Worm (Caenorhabditis elegans) whole organism, L1 larva: ENCODE data around the gene let-716.

ENCODE experiments used
- C04F5.9 ChIP-seq: sonication (generic microtip); optimal IDR thresholded peaks from 2 replicates; lab custom pipeline; 2016; ENCODE audit warnings: missing genetic modification characterization, missing compliant biosample characterization
- C16A3.4 ChIP-seq: fragments of 150-350 bp; optimal IDR thresholded peaks from 2 replicates; lab custom pipeline; 2014; ENCODE audit warnings: missing biosample characterization, missing genetic modification characterization
- ama-1 ChIP-seq: fragments of 150-350 bp; optimal IDR thresholded peaks from 2 replicates; lab custom pipeline; 2014
- blmp-1 ChIP-seq: fragments of 150-350 bp; optimal IDR thresholded peaks from 2 replicates; lab custom pipeline; 2014; ENCODE audit warnings: missing biosample characterization, missing genetic modification characterization
- ceh-88 ChIP-seq: fragments of 200-800 bp; sonication (Bioruptor generic); IDR thresholded peaks from 2 replicates; pipeline ENCODE4 v1.3.6; 2022; ENCODE audit warnings: missing genetic modification characterization, missing compliant biosample characterization
- ceh-90 ChIP-seq: sonication (generic microtip); optimal IDR thresholded peaks from 2 replicates; lab custom pipeline; 2016; ENCODE audit warnings: missing genetic modification characterization, missing compliant biosample characterization
- dpl-1 ChIP-seq, 3 experiments: fragments of 150-350 bp in 2 of 3; sonication (generic microtip) in 1 of 3; optimal IDR thresholded peaks; 2 replicates each; lab custom pipeline; 2014 to 2017; ENCODE audit warnings: missing biosample characterization in 3 of 3, missing genetic modification characterization in 3 of 3, missing genetic modification reagents in 3 of 3
- efl-1 ChIP-seq, 4 experiments: fragments of 150-350 bp; optimal IDR thresholded peaks in 3 of 4; peaks in 1 of 4; 1 replicate in 1 of 4; 2 replicates in 3 of 4; lab custom pipeline; 2014; ENCODE audit warnings: missing biosample characterization in 2 of 4, missing genetic modification characterization in 2 of 4, missing genetic modification reagents in 2 of 4
- egl-13 ChIP-seq: sonication (generic microtip); optimal IDR thresholded peaks from 2 replicates; lab custom pipeline; 2016; ENCODE audit warnings: missing genotype, missing genetic modification reagents, missing genetic modification characterization, missing compliant biosample characterization
- egl-27 ChIP-seq, 2 experiments: fragments of 150-350 bp in 1 of 2; sonication (generic microtip); optimal IDR thresholded peaks; 3 replicates each; lab custom pipeline; 2017 to 2018; ENCODE audit warnings: missing biosample characterization in 2 of 2, missing genetic modification characterization in 2 of 2, missing genetic modification reagents in 2 of 2
- ets-5 ChIP-seq: fragments of 200-800 bp; sonication (Bioruptor generic); IDR thresholded peaks from 2 replicates; pipeline ENCODE4 v1.3.6; 2022; ENCODE audit warnings: missing genetic modification characterization, missing compliant biosample characterization
- fkh-10 ChIP-seq: sonication (generic microtip); optimal IDR thresholded peaks from 2 replicates; lab custom pipeline; 2017; ENCODE audit warnings: missing biosample characterization, missing genetic modification reagents, missing genetic modification characterization
- grh-1 ChIP-seq: fragments of 200-800 bp; sonication (Bioruptor generic); IDR thresholded peaks from 2 replicates; pipeline ENCODE4 v1.3.6; 2022; ENCODE audit warnings: missing genetic modification reagents, missing genetic modification characterization, missing compliant biosample characterization
- hpl-2 ChIP-seq: fragments of 150-350 bp; optimal IDR thresholded peaks from 2 replicates; lab custom pipeline; 2014; ENCODE audit warnings: missing biosample characterization, missing genetic modification reagents, missing genetic modification characterization
- irx-1 ChIP-seq: sonication (generic microtip); optimal IDR thresholded peaks from 2 replicates; lab custom pipeline; 2016; ENCODE audit warnings: missing genetic modification characterization, missing compliant biosample characterization
- isw-1 ChIP-seq: fragments of 200-800 bp; sonication (Bioruptor generic); IDR thresholded peaks from 2 replicates; pipeline ENCODE4 v1.3.6; 2022; ENCODE audit warnings: missing genetic modification characterization, missing compliant biosample characterization
- jun-1 ChIP-seq: fragments of 150-350 bp; optimal IDR thresholded peaks from 2 replicates; lab custom pipeline; 2014; ENCODE audit warnings: missing biosample characterization, missing genetic modification reagents, missing genetic modification characterization
- lin-14 ChIP-seq: fragments of 200-800 bp; sonication (Bioruptor generic); optimal IDR thresholded peaks from 2 replicates; lab custom pipeline; 2018; ENCODE audit warnings: mild to moderate bottlenecking, missing genetic modification characterization, moderate library complexity, missing compliant biosample characterization
- lin-15B ChIP-seq: fragments of 150-350 bp; sonication (generic microtip); optimal IDR thresholded peaks from 3 replicates; lab custom pipeline; 2014; ENCODE audit warnings: missing biosample characterization, missing genetic modification characterization
- lin-35 ChIP-seq, 2 experiments: fragments of 150-350 bp; optimal IDR thresholded peaks; 2 replicates each; lab custom pipeline; 2014; ENCODE audit warnings: missing biosample characterization in 2 of 2, missing genetic modification characterization in 2 of 2, missing genetic modification reagents in 2 of 2
- lin-39 ChIP-seq: fragments of 150-350 bp; optimal IDR thresholded peaks from 2 replicates; lab custom pipeline; 2014; ENCODE audit warnings: missing biosample characterization, missing genetic modification reagents, missing genetic modification characterization
- lir-3 ChIP-seq: sonication (generic microtip); optimal IDR thresholded peaks from 2 replicates; lab custom pipeline; 2016; ENCODE audit warnings: mild to moderate bottlenecking, missing genetic modification characterization, moderate library complexity, missing compliant biosample characterization; ENCODE audit not compliant: poor library complexity
- lsy-2 ChIP-seq, 2 experiments: fragments of 150-350 bp; optimal IDR thresholded peaks; 2 replicates each; lab custom pipeline; 2014; ENCODE audit warnings: missing biosample characterization in 2 of 2, missing genetic modification characterization in 2 of 2
- mab-9 ChIP-seq: fragments of 200-800 bp; sonication (Bioruptor generic); IDR thresholded peaks from 2 replicates; pipeline ENCODE4 v1.3.6; 2022; ENCODE audit warnings: missing genetic modification reagents, missing genetic modification characterization, missing compliant biosample characterization
- mep-1 ChIP-seq: fragments of 150-350 bp; optimal IDR thresholded peaks from 2 replicates; lab custom pipeline; 2014; ENCODE audit warnings: missing biosample characterization, missing genetic modification characterization
- nhr-11 ChIP-seq: fragments of 150-350 bp; optimal IDR thresholded peaks from 2 replicates; lab custom pipeline; 2014; ENCODE audit warnings: missing biosample characterization, missing genetic modification characterization
- nhr-12 ChIP-seq: sonication (generic microtip); optimal IDR thresholded peaks from 2 replicates; lab custom pipeline; 2017; ENCODE audit warnings: missing biosample characterization, missing genetic modification characterization
- nhr-19 ChIP-seq: fragments of 200-800 bp; sonication (Bioruptor generic); conservative IDR thresholded peaks from 2 replicates; pipeline ENCODE4 v1.3.6; 2022; ENCODE audit warnings: missing genetic modification characterization, missing compliant biosample characterization
- nhr-20 ChIP-seq: sonication (generic microtip); optimal IDR thresholded peaks from 2 replicates; lab custom pipeline; 2016; ENCODE audit warnings: mild to moderate bottlenecking, missing genetic modification characterization, missing compliant biosample characterization
- nhr-237 ChIP-seq: fragments of 150-350 bp; optimal IDR thresholded peaks from 2 replicates; lab custom pipeline; 2014; ENCODE audit warnings: missing biosample characterization, missing genetic modification characterization
- nhr-71 ChIP-seq: sonication (generic microtip); optimal IDR thresholded peaks from 2 replicates; lab custom pipeline; 2016; ENCODE audit warnings: mild to moderate bottlenecking, missing genetic modification characterization, moderate library complexity, missing compliant biosample characterization
- nhr-84 ChIP-seq: sonication (generic microtip); optimal IDR thresholded peaks from 2 replicates; lab custom pipeline; 2017; ENCODE audit warnings: missing biosample characterization, missing genetic modification characterization
- pax-3 ChIP-seq: fragments of 200-800 bp; sonication (Bioruptor generic); optimal IDR thresholded peaks from 2 replicates; lab custom pipeline; 2018; ENCODE audit warnings: mild to moderate bottlenecking, missing genetic modification characterization, moderate library complexity, missing compliant biosample characterization
- rnt-1 ChIP-seq: sonication (generic microtip); optimal IDR thresholded peaks from 2 replicates; lab custom pipeline; 2016; ENCODE audit warnings: mild to moderate bottlenecking, missing genetic modification characterization, moderate library complexity, missing compliant biosample characterization
- snu-23 ChIP-seq: sonication (generic microtip); optimal IDR thresholded peaks from 2 replicates; lab custom pipeline; 2016; ENCODE audit warnings: missing genetic modification characterization, missing compliant biosample characterization
- sox-4 ChIP-seq: sonication (generic microtip); optimal IDR thresholded peaks from 2 replicates; lab custom pipeline; 2016; ENCODE audit warnings: missing genetic modification characterization, missing compliant biosample characterization
- sup-37 ChIP-seq: fragments of 200-800 bp; sonication (Bioruptor generic); optimal IDR thresholded peaks from 2 replicates; lab custom pipeline; 2018; ENCODE audit warnings: mild to moderate bottlenecking, missing genetic modification characterization, missing compliant biosample characterization
- swsn-7 ChIP-seq: sonication (generic microtip); optimal IDR thresholded peaks from 2 replicates; lab custom pipeline; 2016; ENCODE audit warnings: missing genetic modification characterization, missing compliant biosample characterization
- tbx-2 ChIP-seq: sonication (generic microtip); optimal IDR thresholded peaks from 2 replicates; lab custom pipeline; 2016; ENCODE audit warnings: missing genetic modification characterization, missing compliant biosample characterization
- tlp-1 ChIP-seq: fragments of 150-350 bp; optimal IDR thresholded peaks from 2 replicates; lab custom pipeline; 2014; ENCODE audit warnings: missing biosample characterization, missing genetic modification characterization
- unc-130 ChIP-seq: fragments of 150-350 bp; optimal IDR thresholded peaks from 2 replicates; lab custom pipeline; 2017; ENCODE audit warnings: missing biosample characterization, missing genetic modification characterization, inconsistent platforms
- unc-30 ChIP-seq: sonication (generic microtip); optimal IDR thresholded peaks from 2 replicates; lab custom pipeline; 2017; ENCODE audit warnings: missing biosample characterization, missing genetic modification characterization
- unc-62 ChIP-seq: fragments of 150-350 bp; optimal IDR thresholded peaks from 2 replicates; lab custom pipeline; 2014; ENCODE audit warnings: missing biosample characterization, missing genetic modification reagents, missing genetic modification characterization
- unc-86 ChIP-seq: sonication (generic microtip); optimal IDR thresholded peaks from 2 replicates; lab custom pipeline; 2016; ENCODE audit warnings: missing genetic modification characterization, missing compliant biosample characterization
- vab-15 ChIP-seq: sonication (generic microtip); optimal IDR thresholded peaks from 2 replicates; lab custom pipeline; 2017; ENCODE audit warnings: missing genotype, mild to moderate bottlenecking, missing genetic modification characterization, missing compliant biosample characterization
- xbp-1 ChIP-seq: sonication (generic microtip); optimal IDR thresholded peaks from 2 replicates; lab custom pipeline; 2016; ENCODE audit warnings: missing genetic modification characterization, missing compliant biosample characterization
- zag-1 ChIP-seq: fragments of 150-350 bp; optimal IDR thresholded peaks from 2 replicates; lab custom pipeline; 2014; ENCODE audit warnings: missing biosample characterization, missing genetic modification characterization
- ztf-11 ChIP-seq, 2 experiments: sonication (generic microtip); optimal IDR thresholded peaks; 2 replicates each; lab custom pipeline; 2016 to 2017; ENCODE audit warnings: missing genetic modification characterization in 2 of 2, missing biosample characterization in 1 of 2, missing compliant biosample characterization in 1 of 2

The let-716 gene

ce11 chrIII:6398124-6398523 lies 14.8 kb downstream of the let-716 start:
- peak; percentile 69 for TF ChIP-seq rnt-1
- no peak for TF ChIP-seq ceh-88 (GFP tag; lab: Robert Waterston, UW)
- no peak for TF ChIP-seq isw-1 (GFP tag; lab: Robert Waterston, UW)
- peak; percentile 54 for TF ChIP-seq lin-39 (tag; lab: Kevin White, UChicago)
- TF ChIP-seq pax-3 (tag; lab: Kevin White, UChicago): no peak
- TF ChIP-seq nhr-71 (tag; lab: Kevin White, UChicago): peak; percentile 89
- TF ChIP-seq tlp-1 (tag; lab: Kevin White, UChicago): no peak
- peak; percentile 57 for TF ChIP-seq lin-14
- peak; percentile 40 for TF ChIP-seq snu-23 (GFP tag; lab: Kevin White, UChicago)
- TF ChIP-seq vab-15: no peak
- TF ChIP-seq nhr-84 (tag; lab: Kevin White, UChicago): no peak
- TF ChIP-seq jun-1 (tag; lab: Kevin White, UChicago): no peak
- TF ChIP-seq tbx-2 (tag; lab: Kevin White, UChicago): peak; percentile 16
- TF ChIP-seq efl-1 (optimal IDR thresholded peaks at IDR 0.05; lab: Kevin White, UChicago): peak in 1 of 2 experiments; percentile 15
- no peak for TF ChIP-seq efl-1 (GFP tag; optimal IDR thresholded peaks at IDR 0.05 in 1 of 2; lab: Kevin White, UChicago)
- TF ChIP-seq nhr-19 (GFP tag; lab: Robert Waterston, UW): peak; percentile 65
- TF ChIP-seq nhr-20: no peak
- TF ChIP-seq blmp-1 (tag; lab: Kevin White, UChicago): no peak
- TF ChIP-seq mab-9 (GFP tag; lab: Robert Waterston, UW): no peak
- TF ChIP-seq lsy-2 (tag; optimal IDR thresholded peaks at IDR 0.05; lab: Kevin White, UChicago): peak; percentile 29 to 40
- TF ChIP-seq unc-62 (GFP tag; lab: Kevin White, UChicago): no peak
- TF ChIP-seq hpl-2 (GFP tag; lab: Kevin White, UChicago): no peak
- TF ChIP-seq nhr-237 (tag; lab: Kevin White, UChicago): no peak
- TF ChIP-seq C16A3.4 (tag; lab: Kevin White, UChicago): no peak
- TF ChIP-seq unc-86 (tag; lab: Kevin White, UChicago): no peak
- no peak for TF ChIP-seq lin-15B (tag; lab: Kevin White, UChicago)
- TF ChIP-seq xbp-1 (tag; lab: Kevin White, UChicago): peak; percentile 13

- TF ChIP-seq grh-1 (GFP tag; lab: Robert Waterston, UW) (no peak), fkh-10 (GFP tag; lab: Kevin White, UChicago) (peak; percentile 35), lin-14 (peak; percentile 42), zag-1 (tag; lab: Kevin White, UChicago) (peak; percentile 29)
Observed at ce11 chrIII:6399424-6399823, 16.1 kb downstream of the let-716 start.

- TF ChIP-seq swsn-7 (peak; percentile 43), unc-30 (tag; lab: Kevin White, UChicago) (no peak), xbp-1 (tag; lab: Kevin White, UChicago) (peak; percentile 78), nhr-11 (tag; lab: Kevin White, UChicago) (peak; percentile 58), sox-4 (tag; lab: Kevin White, UChicago) (no peak), sup-37 (GFP tag; lab: Kevin White, UChicago) (peak; percentile 23), irx-1 (no peak), blmp-1 (tag; lab: Kevin White, UChicago) (no peak), snu-23 (GFP tag; lab: Kevin White, UChicago) (peak; percentile 67), efl-1 (optimal IDR thresholded peaks at IDR 0.05; lab: Kevin White, UChicago) (peak in 1 of 2 experiments; percentile 11), efl-1 (GFP tag; optimal IDR thresholded peaks at IDR 0.05 in 1 of 2; lab: Kevin White, UChicago) (peak in 1 of 2 experiments; percentile 49), ets-5 (no peak), nhr-20 (peak; percentile 18), nhr-19 (GFP tag; lab: Robert Waterston, UW) (peak; percentile 73), ceh-88 (GFP tag; lab: Robert Waterston, UW) (peak; percentile 13; the same call in 1 of the 2 replicates), egl-13 (tag; lab: Kevin White, UChicago) (no peak), unc-130 (tag; lab: Kevin White, UChicago) (no peak), C04F5.9 (tag; lab: Kevin White, UChicago) (no peak), nhr-12 (tag; lab: Kevin White, UChicago) (no peak), lir-3 (tag; lab: Kevin White, UChicago) (peak; percentile 40), egl-27 (tag; optimal IDR thresholded peaks at IDR 0.05; lab: Kevin White, UChicago) (no peak), nhr-237 (tag; lab: Kevin White, UChicago) (no peak), ztf-11 (tag; optimal IDR thresholded peaks at IDR 0.05; lab: Kevin White, UChicago) (no peak), lin-14 (peak; percentile 56), ama-1 (lab: Kevin White, UChicago) (no peak), zag-1 (tag; lab: Kevin White, UChicago) (no peak), ceh-90 (no peak), lin-35 (GFP tag; optimal IDR thresholded peaks at IDR 0.05; lab: Kevin White, UChicago) (peak in 1 of 2 experiments; percentile 14), dpl-1 (GFP tag; optimal IDR thresholded peaks at IDR 0.05; lab: Kevin White, UChicago) (no peak), lin-39 (tag; lab: Kevin White, UChicago) (peak; percentile 57), unc-62 (GFP tag; lab: Kevin White, UChicago) (no peak), mep-1 (tag; lab: Kevin White, UChicago) (no peak)
Observed at ce11 chrIII:6402346-6402745, 19.0 kb downstream of the let-716 start.
